Worm (Caenorhabditis elegans) whole organism, L2 larva: ENCODE measurements around the gene K11H3.8.

ENCODE experiments used
- C34F6.9 ChIP-seq: fragments of 150-350 bp; optimal IDR thresholded peaks from 2 replicates; lab custom pipeline; 2014; ENCODE audit warnings: missing biosample characterization, missing genetic modification characterization
- F13H6.1 ChIP-seq: sonication (generic microtip); optimal IDR thresholded peaks from 2 replicates; lab custom pipeline; 2016; ENCODE audit warnings: missing genetic modification characterization, missing compliant biosample characterization
- R02D3.7 ChIP-seq: fragments of 150-350 bp; optimal IDR thresholded peaks from 2 replicates; lab custom pipeline; 2014; ENCODE audit warnings: missing biosample characterization, missing genetic modification characterization
- Y55F3AM.14 ChIP-seq: fragments of 200-800 bp; sonication (Bioruptor generic); optimal IDR thresholded peaks from 2 replicates; lab custom pipeline; 2018; ENCODE audit warnings: mild to moderate bottlenecking, missing genetic modification characterization, missing compliant biosample characterization
- ZK546.5 ChIP-seq: sonication (generic microtip); optimal IDR thresholded peaks from 2 replicates; lab custom pipeline; 2017; ENCODE audit warnings: missing biosample characterization, missing genetic modification characterization
- alr-1 ChIP-seq: fragments of 150-350 bp; optimal IDR thresholded peaks from 2 replicates; lab custom pipeline; 2014; ENCODE audit warnings: missing biosample characterization, missing genetic modification characterization
- aly-2 ChIP-seq: fragments of 150-350 bp; optimal IDR thresholded peaks from 2 replicates; lab custom pipeline; 2014; ENCODE audit warnings: missing biosample characterization, missing genetic modification characterization
- ama-1 ChIP-seq: fragments of 150-350 bp; optimal IDR thresholded peaks from 2 replicates; lab custom pipeline; 2018; ENCODE audit warnings: inconsistent platforms
- blmp-1 ChIP-seq: sonication (generic microtip); optimal IDR thresholded peaks from 2 replicates; lab custom pipeline; 2017; ENCODE audit warnings: missing genetic modification characterization, mild to moderate bottlenecking, missing compliant biosample characterization, antibody characterized with exemption, moderate library complexity; ENCODE audit not compliant: insufficient read depth
- ceh-16 ChIP-seq: fragments of 150-350 bp; optimal IDR thresholded peaks from 2 replicates; lab custom pipeline; 2014; ENCODE audit warnings: missing biosample characterization, missing genetic modification characterization
- ceh-82 ChIP-seq: fragments of 150-350 bp; optimal IDR thresholded peaks from 2 replicates; lab custom pipeline; 2014; ENCODE audit warnings: missing biosample characterization, missing genetic modification characterization
- crh-2 ChIP-seq: sonication (generic microtip); optimal IDR thresholded peaks from 2 replicates; lab custom pipeline; 2017; ENCODE audit warnings: missing biosample characterization, missing genetic modification characterization
- dmd-4 ChIP-seq: sonication (generic microtip); optimal IDR thresholded peaks from 2 replicates; lab custom pipeline; 2017; ENCODE audit warnings: missing biosample characterization, missing genetic modification characterization
- egl-27 ChIP-seq: sonication (generic microtip); optimal IDR thresholded peaks from 3 replicates; lab custom pipeline; 2017; ENCODE audit warnings: missing biosample characterization, missing genetic modification reagents, missing genetic modification characterization
- elt-1 ChIP-seq: fragments of 150-350 bp; optimal IDR thresholded peaks from 2 replicates; lab custom pipeline; 2014; ENCODE audit warnings: missing biosample characterization, missing genetic modification characterization
- fos-1 ChIP-seq: fragments of 150-350 bp; optimal IDR thresholded peaks from 2 replicates; lab custom pipeline; 2014; ENCODE audit warnings: missing biosample characterization, missing genetic modification characterization
- gmeb-1 ChIP-seq: fragments of 150-350 bp; optimal IDR thresholded peaks from 2 replicates; lab custom pipeline; 2014; ENCODE audit warnings: missing biosample characterization, missing genetic modification characterization
- lin-11 ChIP-seq: fragments of 150-350 bp; sonication (generic microtip); optimal IDR thresholded peaks from 2 replicates; lab custom pipeline; 2014; ENCODE audit warnings: missing biosample characterization, missing genetic modification characterization, inconsistent platforms, mixed read lengths
- lin-13 ChIP-seq: fragments of 150-350 bp; optimal IDR thresholded peaks from 2 replicates; lab custom pipeline; 2014; ENCODE audit warnings: missing biosample characterization, missing genetic modification reagents, missing genetic modification characterization
- lin-39 ChIP-seq: fragments of 150-350 bp; optimal IDR thresholded peaks from 2 replicates; lab custom pipeline; 2014; ENCODE audit warnings: missing biosample characterization, missing genetic modification reagents, missing genetic modification characterization
- lsy-2 ChIP-seq, 2 experiments: fragments of 150-350 bp in 1 of 2; sonication (generic microtip) in 1 of 2; optimal IDR thresholded peaks; 2 replicates each; lab custom pipeline; 2014 to 2017; ENCODE audit warnings: missing biosample characterization in 2 of 2, missing genetic modification characterization in 2 of 2
- mab-5 ChIP-seq: fragments of 150-350 bp; optimal IDR thresholded peaks from 2 replicates; lab custom pipeline; 2014; ENCODE audit warnings: missing biosample characterization, missing genetic modification characterization
- mbf-1 ChIP-seq: sonication (generic microtip); optimal IDR thresholded peaks from 2 replicates; lab custom pipeline; 2017; ENCODE audit warnings: missing biosample characterization, missing genetic modification characterization
- mdl-1 ChIP-seq, 2 experiments: fragments of 150-350 bp in 1 of 2; sonication (generic microtip) in 1 of 2; optimal IDR thresholded peaks; 2 replicates each; lab custom pipeline; 2017; ENCODE audit warnings: missing biosample characterization in 2 of 2, missing genetic modification characterization in 2 of 2
- nhr-10 ChIP-seq: sonication (generic microtip); optimal IDR thresholded peaks from 2 replicates; lab custom pipeline; 2017; ENCODE audit warnings: missing biosample characterization, missing genetic modification characterization
- nhr-12 ChIP-seq: fragments of 150-350 bp; optimal IDR thresholded peaks from 2 replicates; lab custom pipeline; 2014; ENCODE audit warnings: missing biosample characterization, missing genetic modification characterization
- nhr-129 ChIP-seq: fragments of 150-350 bp; optimal IDR thresholded peaks from 2 replicates; lab custom pipeline; 2014; ENCODE audit warnings: missing biosample characterization, missing genetic modification characterization
- nhr-21 ChIP-seq: fragments of 150-350 bp; optimal IDR thresholded peaks from 2 replicates; lab custom pipeline; 2014; ENCODE audit warnings: missing biosample characterization, missing genetic modification characterization
- nhr-23 ChIP-seq: fragments of 150-350 bp; optimal IDR thresholded peaks from 2 replicates; lab custom pipeline; 2014; ENCODE audit warnings: missing biosample characterization, missing genetic modification reagents, missing genetic modification characterization
- nhr-237 ChIP-seq: fragments of 150-350 bp; optimal IDR thresholded peaks from 2 replicates; lab custom pipeline; 2014; ENCODE audit warnings: missing biosample characterization, missing genetic modification characterization
- nhr-25 ChIP-seq: fragments of 150-350 bp; sonication (generic microtip); optimal IDR thresholded peaks from 3 replicates; lab custom pipeline; 2014; ENCODE audit warnings: missing biosample characterization, missing genetic modification characterization
- nhr-6 ChIP-seq: fragments of 150-350 bp; optimal IDR thresholded peaks from 2 replicates; lab custom pipeline; 2014; ENCODE audit warnings: missing biosample characterization, missing genetic modification characterization
- nhr-77 ChIP-seq: fragments of 150-350 bp; optimal IDR thresholded peaks from 2 replicates; lab custom pipeline; 2014; ENCODE audit warnings: missing biosample characterization, missing genetic modification characterization
- peb-1 ChIP-seq: fragments of 150-350 bp; optimal IDR thresholded peaks from 2 replicates; lab custom pipeline; 2014; ENCODE audit warnings: missing biosample characterization, missing genetic modification characterization
- sem-4 ChIP-seq: fragments of 150-350 bp; optimal IDR thresholded peaks from 2 replicates; lab custom pipeline; 2014; ENCODE audit warnings: missing biosample characterization, missing genetic modification reagents, missing genetic modification characterization
- skn-1 ChIP-seq: sonication (generic microtip); optimal IDR thresholded peaks from 2 replicates; lab custom pipeline; 2017; ENCODE audit warnings: missing biosample characterization, missing genetic modification characterization
- sma-3 ChIP-seq: sonication (generic microtip); optimal IDR thresholded peaks from 2 replicates; lab custom pipeline; 2016; ENCODE audit warnings: missing genetic modification reagents, missing genetic modification characterization, missing compliant biosample characterization
- sma-9 ChIP-seq, 2 experiments: fragments of 150-350 bp in 1 of 2; sonication (generic microtip) in 1 of 2; optimal IDR thresholded peaks; 2 replicates each; lab custom pipeline; 2014 to 2016; ENCODE audit warnings: missing genetic modification characterization in 2 of 2, mild to moderate bottlenecking in 1 of 2, missing biosample characterization in 1 of 2, missing compliant biosample characterization in 1 of 2, missing genetic modification reagents in 1 of 2, moderate library complexity in 1 of 2
- unc-55 ChIP-seq: fragments of 150-350 bp; sonication (generic microtip); optimal IDR thresholded peaks from 3 replicates; lab custom pipeline; 2014; ENCODE audit warnings: missing biosample characterization, missing genetic modification reagents, missing genetic modification characterization
- ztf-11 ChIP-seq: sonication (generic microtip); optimal IDR thresholded peaks from 2 replicates; lab custom pipeline; 2017; ENCODE audit warnings: missing biosample characterization, missing genetic modification characterization
- ztf-4 ChIP-seq: fragments of 150-350 bp; optimal IDR thresholded peaks from 2 replicates; lab custom pipeline; 2014; ENCODE audit warnings: missing biosample characterization, missing genetic modification characterization

Gene K11H3.8

DNA sequence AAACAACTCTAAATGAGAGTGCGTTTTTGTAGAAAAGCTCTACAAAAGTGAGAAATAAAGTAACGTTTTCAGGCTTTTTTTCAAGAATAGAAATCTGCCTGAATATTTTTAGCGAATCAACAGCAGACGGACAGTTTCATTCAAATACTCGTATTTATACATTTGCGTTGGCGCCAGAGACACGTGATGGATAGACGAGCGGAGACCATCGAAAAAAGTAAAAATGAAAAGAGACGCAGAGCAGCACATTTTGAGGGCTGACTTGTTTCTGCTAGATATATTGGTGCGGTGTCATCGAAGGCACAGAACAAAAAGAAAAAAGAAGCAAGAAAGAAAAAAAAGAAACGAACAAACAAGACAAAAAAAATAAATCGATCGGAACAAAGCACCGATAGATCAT is 9.0 kb upstream of the K11H3.8 start:
- TF ChIP-seq nhr-77 (tag; lab: Kevin White, UChicago), result no peak
- TF ChIP-seq C34F6.9 (tag; lab: Kevin White, UChicago), result peak; percentile 71
- TF ChIP-seq lin-13, result peak; percentile 18
- TF ChIP-seq F13H6.1, result peak; percentile 61
- TF ChIP-seq lin-39, result no peak
- no peak for TF ChIP-seq mbf-1 (tag; lab: Kevin White, UChicago)
- TF ChIP-seq fos-1, result peak; percentile 3
- peak; percentile 83 for TF ChIP-seq nhr-129 (tag; lab: Kevin White, UChicago)
- no peak for TF ChIP-seq elt-1
- TF ChIP-seq skn-1 (tag; lab: Kevin White, UChicago), result no peak
- peak; percentile 23 for TF ChIP-seq gmeb-1 (tag; lab: Kevin White, UChicago)
- TF ChIP-seq aly-2, result no peak
- TF ChIP-seq mdl-1 (tag; optimal IDR thresholded peaks at IDR 0.05; lab: Kevin White, UChicago), result peak in 1 of 2 experiments; percentile 46
- TF ChIP-seq crh-2 (tag; lab: Kevin White, UChicago), result peak; percentile 68
- TF ChIP-seq ztf-4 (tag; lab: Kevin White, UChicago), result peak; percentile 65
- no peak for TF ChIP-seq lin-11 (tag; lab: Kevin White, UChicago)
- no peak for TF ChIP-seq ZK546.5 (tag; lab: Kevin White, UChicago)
- no peak for TF ChIP-seq peb-1
- peak; percentile 46 for TF ChIP-seq sma-3
- no peak for TF ChIP-seq dmd-4 (tag; lab: Kevin White, UChicago)
- peak; percentile 93 for TF ChIP-seq ama-1
- TF ChIP-seq ztf-11, result no peak
- peak; percentile 52 for TF ChIP-seq sma-9 (GFP tag; optimal IDR thresholded peaks at IDR 0.05; lab: Kevin White, UChicago)
- TF ChIP-seq sma-9 (tag; optimal IDR thresholded peaks at IDR 0.05; lab: Kevin White, UChicago), result no peak
- peak; percentile 34 for TF ChIP-seq unc-55 (GFP tag; lab: Kevin White, UChicago)
- TF ChIP-seq egl-27 (tag; lab: Kevin White, UChicago), result no peak
- peak; percentile 32 for TF ChIP-seq mab-5 (tag; lab: Kevin White, UChicago)
- TF ChIP-seq sem-4 (tag; lab: Kevin White, UChicago), result peak; percentile 6
- TF ChIP-seq nhr-6 (tag; lab: Kevin White, UChicago), result no peak
- peak; percentile 82 for TF ChIP-seq Y55F3AM.14 (GFP tag; lab: Kevin White, UChicago)
- peak in 1 of 2 experiments; percentile 79 for TF ChIP-seq lsy-2 (tag; optimal IDR thresholded peaks at IDR 0.05; lab: Kevin White, UChicago)
- TF ChIP-seq nhr-12 (tag; lab: Kevin White, UChicago), result no peak
- TF ChIP-seq R02D3.7 (tag; lab: Kevin White, UChicago), result no peak
- no peak for TF ChIP-seq ceh-82 (tag; lab: Kevin White, UChicago)
- no peak for TF ChIP-seq blmp-1
- TF ChIP-seq ceh-16 (tag; lab: Kevin White, UChicago), result no peak
- TF ChIP-seq, all 48 proteins: peak for 17

DNA sequence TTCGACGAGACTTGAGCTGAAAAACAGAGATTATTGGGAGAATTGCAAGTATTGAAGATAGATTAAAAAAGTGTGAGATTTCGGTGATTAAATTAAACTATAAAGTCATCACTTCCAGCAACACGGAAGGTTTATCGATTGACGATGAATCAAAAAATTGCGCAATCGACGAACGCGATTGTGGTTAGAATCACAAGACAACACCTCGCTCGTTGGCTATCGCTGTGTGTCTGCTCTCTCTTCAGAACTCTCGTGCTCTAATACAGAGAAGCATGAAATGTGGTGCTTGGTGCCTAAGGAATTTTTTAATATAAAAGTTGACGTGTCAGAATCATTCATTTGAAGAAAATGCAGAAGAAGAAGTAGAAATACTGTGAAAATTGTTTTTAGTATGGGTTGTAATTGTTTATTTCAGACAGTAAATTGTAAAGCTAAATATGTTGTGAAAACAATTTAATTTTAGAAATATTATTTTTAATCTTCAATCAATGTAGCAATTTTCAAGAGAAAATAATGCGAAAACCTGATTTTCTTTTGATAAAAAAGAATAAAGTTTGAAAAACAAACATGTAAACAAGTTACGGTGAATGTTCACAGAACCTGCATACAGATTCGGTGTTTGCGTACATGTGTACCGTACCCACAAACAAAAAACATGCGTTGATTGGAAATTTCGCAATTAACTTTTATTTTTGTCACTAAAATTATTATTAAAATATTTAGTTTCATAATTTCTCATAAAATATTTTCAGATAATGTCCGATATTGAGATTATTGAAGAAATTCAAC is 7.6 kb upstream of the K11H3.8 start, which contains the start of the genes ZK632.10 and ZK632.11:
ZK632.10 (minus strand) TSS at position 560 of the 789 bp plus-strand sequence.
ZK632.11 (plus strand) TSS at position 753 of the 789 bp plus-strand sequence.
- TF ChIP-seq mab-5 (tag; lab: Kevin White, UChicago), result no peak
- TF ChIP-seq lsy-2 (tag; optimal IDR thresholded peaks at IDR 0.05; lab: Kevin White, UChicago), result peak; percentile 86 to 99
- peak; percentile 9 for TF ChIP-seq nhr-25 (tag; lab: Kevin White, UChicago)
- TF ChIP-seq lin-13, result peak; percentile 61
- no peak for TF ChIP-seq ceh-16 (tag; lab: Kevin White, UChicago)
- peak; percentile 25 for TF ChIP-seq gmeb-1 (tag; lab: Kevin White, UChicago)
- TF ChIP-seq crh-2 (tag; lab: Kevin White, UChicago), result peak; percentile 30
- peak; percentile 44 for TF ChIP-seq nhr-129 (tag; lab: Kevin White, UChicago)
- peak; percentile 36 for TF ChIP-seq sma-3
- TF ChIP-seq egl-27 (tag; lab: Kevin White, UChicago), result peak; percentile 7
- no peak for TF ChIP-seq ama-1
- peak; percentile 33 for TF ChIP-seq fos-1
- TF ChIP-seq ztf-4 (tag; lab: Kevin White, UChicago), result peak; percentile 16
- TF ChIP-seq unc-55 (GFP tag; lab: Kevin White, UChicago), result peak; percentile 93
- no peak for TF ChIP-seq lin-11 (tag; lab: Kevin White, UChicago)
- TF ChIP-seq C34F6.9 (tag; lab: Kevin White, UChicago), result peak; percentile 81

DNA sequence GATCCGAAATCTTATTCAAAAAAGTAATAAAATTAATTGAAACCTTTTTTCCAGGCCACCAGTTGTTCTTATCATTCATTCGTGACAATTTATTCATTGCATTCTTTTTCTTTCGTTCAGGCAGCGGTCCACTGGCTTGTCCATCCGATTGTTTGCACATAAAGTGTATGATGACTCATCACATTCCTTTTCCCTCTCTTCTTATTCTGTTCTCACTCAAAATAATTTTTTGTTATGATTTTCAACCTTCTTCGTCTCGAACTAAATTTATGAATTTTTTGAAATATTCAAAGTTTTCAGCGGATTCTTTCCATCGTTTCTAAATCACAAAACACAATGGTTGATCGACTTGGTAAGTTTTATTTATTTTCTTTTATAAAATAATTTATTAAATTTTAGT is 4.5 kb upstream of the K11H3.8 start, which contains the start of gene ZK632.12:
ZK632.12 (plus strand) TSS at position 301 of the 400 bp plus-strand sequence.
- no peak for TF ChIP-seq nhr-21
- TF ChIP-seq nhr-10 (tag; lab: Kevin White, UChicago), result no peak
- no peak for TF ChIP-seq R02D3.7 (tag; lab: Kevin White, UChicago)
- TF ChIP-seq alr-1, result no peak
- no peak for TF ChIP-seq lin-39
- TF ChIP-seq lin-11 (tag; lab: Kevin White, UChicago), result no peak
- TF ChIP-seq lsy-2 (tag; optimal IDR thresholded peaks at IDR 0.05; lab: Kevin White, UChicago), result no peak
- no peak for TF ChIP-seq lin-13
- TF ChIP-seq gmeb-1 (tag; lab: Kevin White, UChicago), result no peak
- TF ChIP-seq nhr-237 (tag; lab: Kevin White, UChicago), result no peak
- no peak for TF ChIP-seq aly-2
- TF ChIP-seq ceh-82 (tag; lab: Kevin White, UChicago), result no peak
- no peak for TF ChIP-seq ceh-16 (tag; lab: Kevin White, UChicago)
- no peak for TF ChIP-seq nhr-77 (tag; lab: Kevin White, UChicago)
- no peak for TF ChIP-seq nhr-25 (tag; lab: Kevin White, UChicago)
- no peak for TF ChIP-seq nhr-23 (tag; lab: Kevin White, UChicago)
- no peak for TF ChIP-seq nhr-6 (tag; lab: Kevin White, UChicago)
